Worm (Caenorhabditis elegans) whole organism, young adult: ENCODE data around the gene C16A11.5.

Experiments used
- B0019.2 ChIP-seq: fragments of 200-800 bp; sonication (Bioruptor generic); conservative IDR thresholded peaks from 2 replicates; pipeline ENCODE4 v1.3.6; 2022; ENCODE audit warnings: missing genetic modification reagents, missing genetic modification characterization, missing compliant biosample characterization
- B0035.1 ChIP-seq: sonication (generic microtip); optimal IDR thresholded peaks from 2 replicates; lab custom pipeline; 2016; ENCODE audit warnings: missing genetic modification characterization, mild to moderate bottlenecking, missing compliant biosample characterization, missing genotype, missing genetic modification reagents
- F23B12.7 ChIP-seq: sonication (generic microtip); optimal IDR thresholded peaks from 2 replicates; lab custom pipeline; 2017; ENCODE audit warnings: missing genetic modification characterization, mild to moderate bottlenecking, missing compliant biosample characterization, antibody characterized with exemption, moderate library complexity; ENCODE audit not compliant: insufficient read depth
- F37B4.10 ChIP-seq: fragments of 200-800 bp; sonication (Bioruptor generic); IDR thresholded peaks from 2 replicates; pipeline ENCODE4 v1.3.6; 2022; ENCODE audit warnings: missing genetic modification characterization, missing compliant biosample characterization
- F57A8.1 ChIP-seq: fragments of 200-800 bp; sonication (Bioruptor generic); optimal IDR thresholded peaks from 2 replicates; lab custom pipeline; 2018; ENCODE audit warnings: mild to moderate bottlenecking, missing genetic modification characterization, moderate library complexity, missing compliant biosample characterization
- K12H6.12 ChIP-seq: fragments of 200-800 bp; sonication (Bioruptor generic); optimal IDR thresholded peaks from 2 replicates; lab custom pipeline; 2018; ENCODE audit warnings: mild to moderate bottlenecking, missing genetic modification characterization, missing compliant biosample characterization
- T07F8.4 ChIP-seq: sonication (generic microtip); optimal IDR thresholded peaks from 2 replicates; lab custom pipeline; 2016; ENCODE audit warnings: mild to moderate bottlenecking, missing genetic modification characterization, moderate library complexity, missing compliant biosample characterization
- T26A5.8 ChIP-seq: sonication (generic microtip); optimal IDR thresholded peaks from 2 replicates; lab custom pipeline; 2016; ENCODE audit warnings: missing genetic modification characterization, missing compliant biosample characterization
- Y53F4B.3 ChIP-seq: fragments of 200-800 bp; sonication (Bioruptor generic); IDR thresholded peaks from 2 replicates; pipeline ENCODE4 v1.3.6; 2022; ENCODE audit warnings: missing genetic modification reagents, missing genetic modification characterization, missing compliant biosample characterization
- ZK185.1 ChIP-seq: sonication (generic microtip); optimal IDR thresholded peaks from 2 replicates; lab custom pipeline; 2016; ENCODE audit warnings: mild to moderate bottlenecking, missing genetic modification characterization, missing compliant biosample characterization; ENCODE audit not compliant: poor library complexity, severe bottlenecking
- aptf-3 ChIP-seq: fragments of 200-800 bp; sonication (Bioruptor generic); IDR thresholded peaks from 2 replicates; pipeline ENCODE4 v1.3.6; 2022; ENCODE audit warnings: missing genetic modification characterization, missing compliant biosample characterization
- attf-3 ChIP-seq: fragments of 200-800 bp; sonication (Bioruptor generic); conservative IDR thresholded peaks from 2 replicates; pipeline ENCODE4 v1.3.6; 2022; ENCODE audit warnings: missing genetic modification reagents, missing genetic modification characterization, missing compliant biosample characterization
- attf-6 ChIP-seq: fragments of 200-800 bp; sonication (Bioruptor generic); IDR thresholded peaks from 2 replicates; pipeline ENCODE4 v1.3.6; 2022; ENCODE audit warnings: missing genetic modification reagents, missing genetic modification characterization, missing compliant biosample characterization
- ccch-3 ChIP-seq: fragments of 200-800 bp; sonication (Bioruptor generic); optimal IDR thresholded peaks from 2 replicates; lab custom pipeline; 2018; ENCODE audit warnings: mild to moderate bottlenecking, missing genetic modification characterization, missing compliant biosample characterization
- cebp-2 ChIP-seq: fragments of 200-800 bp; sonication (Bioruptor generic); IDR thresholded peaks from 2 replicates; pipeline ENCODE4 v1.3.6; 2022; ENCODE audit warnings: missing genetic modification characterization, missing compliant biosample characterization
- ceh-27 ChIP-seq: fragments of 200-800 bp; sonication (Bioruptor generic); optimal IDR thresholded peaks from 2 replicates; lab custom pipeline; 2018; ENCODE audit warnings: mild to moderate bottlenecking, missing genetic modification characterization, moderate library complexity, missing compliant biosample characterization
- ceh-40 ChIP-seq: fragments of 200-800 bp; sonication (Bioruptor generic); IDR thresholded peaks from 2 replicates; pipeline ENCODE4 v1.3.6; 2022; ENCODE audit warnings: missing genetic modification characterization, missing compliant biosample characterization
- ceh-58 ChIP-seq: fragments of 200-800 bp; sonication (Bioruptor generic); IDR thresholded peaks from 2 replicates; pipeline ENCODE4 v1.3.6; 2022; ENCODE audit warnings: missing genetic modification characterization, missing compliant biosample characterization
- ceh-91 ChIP-seq: fragments of 200-800 bp; sonication (Bioruptor generic); IDR thresholded peaks from 2 replicates; pipeline ENCODE4 v1.3.6; 2022; ENCODE audit warnings: missing genetic modification reagents, missing genetic modification characterization, missing compliant biosample characterization
- dpff-1 ChIP-seq: sonication (generic microtip); optimal IDR thresholded peaks from 2 replicates; lab custom pipeline; 2017; ENCODE audit warnings: mild to moderate bottlenecking, missing genetic modification characterization, missing compliant biosample characterization
- dpl-1 ChIP-seq: fragments of 150-350 bp; optimal IDR thresholded peaks from 2 replicates; lab custom pipeline; 2014; ENCODE audit warnings: missing biosample characterization, missing genetic modification reagents, missing genetic modification characterization
- egl-18 ChIP-seq: fragments of 200-800 bp; sonication (Bioruptor generic); IDR thresholded peaks from 2 replicates; pipeline ENCODE4 v1.3.6; 2022; ENCODE audit warnings: missing genetic modification reagents, missing genetic modification characterization, missing compliant biosample characterization
- egrh-3 ChIP-seq: fragments of 200-800 bp; sonication (Bioruptor generic); IDR thresholded peaks from 2 replicates; pipeline ENCODE4 v1.3.6; 2022; ENCODE audit warnings: missing genetic modification reagents, missing genetic modification characterization, missing compliant biosample characterization
- gei-17 ChIP-seq: fragments of 200-800 bp; sonication (Bioruptor generic); optimal IDR thresholded peaks from 2 replicates; lab custom pipeline; 2018; ENCODE audit warnings: mild to moderate bottlenecking, missing genetic modification characterization, missing compliant biosample characterization
- him-1 ChIP-seq: sonication (generic microtip); optimal IDR thresholded peaks from 2 replicates; lab custom pipeline; 2016; ENCODE audit warnings: missing genotype, missing genetic modification reagents, missing genetic modification characterization, missing compliant biosample characterization
- hmg-1.2 ChIP-seq: fragments of 200-800 bp; sonication (Bioruptor generic); IDR thresholded peaks from 2 replicates; pipeline ENCODE4 v1.3.6; 2022; ENCODE audit warnings: missing genetic modification reagents, missing genetic modification characterization, missing compliant biosample characterization
- hrde-1 ChIP-seq: sonication (generic microtip); optimal IDR thresholded peaks from 2 replicates; lab custom pipeline; 2016; ENCODE audit warnings: missing genetic modification characterization, mild to moderate bottlenecking, missing compliant biosample characterization, moderate library complexity, missing genotype, missing genetic modification reagents, borderline replicate concordance
- hsf-1 ChIP-seq: fragments of 200-800 bp; sonication (Bioruptor generic); IDR thresholded peaks from 2 replicates; pipeline ENCODE4 v1.3.6; 2022; ENCODE audit warnings: missing genetic modification reagents, missing genetic modification characterization, missing compliant biosample characterization
- lag-1 ChIP-seq: fragments of 200-800 bp; sonication (Bioruptor generic); IDR thresholded peaks from 2 replicates; pipeline ENCODE4 v1.3.6; 2022; ENCODE audit warnings: missing genetic modification reagents, missing genetic modification characterization, missing compliant biosample characterization
- let-607 ChIP-seq, 2 experiments: fragments of 200-800 bp in 1 of 2; sonication (Bioruptor generic) in 1 of 2; sonication (generic microtip) in 1 of 2; optimal IDR thresholded peaks; 2 replicates each; lab custom pipeline; 2016 to 2018; ENCODE audit warnings: mild to moderate bottlenecking in 2 of 2, missing compliant biosample characterization in 2 of 2, missing genetic modification characterization in 2 of 2, moderate library complexity in 2 of 2, missing genotype in 1 of 2
- lin-40 ChIP-seq: sonication (generic microtip); optimal IDR thresholded peaks from 2 replicates; lab custom pipeline; 2016; ENCODE audit warnings: missing genetic modification characterization, mild to moderate bottlenecking, missing compliant biosample characterization, missing genotype, missing genetic modification reagents
- nhr-90 ChIP-seq: sonication (generic microtip); optimal IDR thresholded peaks from 2 replicates; lab custom pipeline; 2016; ENCODE audit warnings: missing genotype, mild to moderate bottlenecking, missing genetic modification characterization, missing compliant biosample characterization
- pbrm-1 ChIP-seq: fragments of 200-800 bp; sonication (Bioruptor generic); IDR thresholded peaks from 2 replicates; pipeline ENCODE4 v1.3.6; 2022; ENCODE audit warnings: missing genetic modification reagents, missing genetic modification characterization, missing compliant biosample characterization
- rpc-1 ChIP-seq, 2 experiments: fragments of 150-350 bp in 1 of 2; sonication (generic microtip) in 1 of 2; optimal IDR thresholded peaks; 2 replicates each; lab custom pipeline; 2014 to 2018; ENCODE audit warnings: missing biosample characterization in 1 of 2, missing genetic modification characterization in 1 of 2, missing genetic modification reagents in 1 of 2, missing genotype in 1 of 2
- sea-2 ChIP-seq: fragments of 200-800 bp; sonication (Bioruptor generic); IDR thresholded peaks from 2 replicates; pipeline ENCODE4 v1.3.6; 2022; ENCODE audit warnings: missing genetic modification characterization, missing compliant biosample characterization
- snpc-1.1 ChIP-seq: sonication (generic microtip); optimal IDR thresholded peaks from 2 replicates; lab custom pipeline; 2017; ENCODE audit warnings: missing genetic modification characterization, mild to moderate bottlenecking, missing compliant biosample characterization, antibody characterized with exemption, moderate library complexity, missing genotype, missing genetic modification reagents; ENCODE audit not compliant: insufficient read depth
- xnd-1 ChIP-seq: sonication (generic microtip); optimal IDR thresholded peaks from 2 replicates; lab custom pipeline; 2016; ENCODE audit warnings: missing genotype, missing genetic modification reagents, missing genetic modification characterization, missing compliant biosample characterization
- ztf-18 ChIP-seq: sonication (generic microtip); optimal IDR thresholded peaks from 2 replicates; lab custom pipeline; 2016; ENCODE audit warnings: missing genotype, mild to moderate bottlenecking, missing genetic modification characterization, missing compliant biosample characterization
- ztf-26 ChIP-seq: sonication (generic microtip); optimal IDR thresholded peaks from 2 replicates; lab custom pipeline; 2017; ENCODE audit warnings: missing genetic modification characterization, missing compliant biosample characterization
- ztf-28 ChIP-seq: fragments of 200-800 bp; sonication (Bioruptor generic); IDR thresholded peaks from 2 replicates; pipeline ENCODE4 v1.3.6; 2022; ENCODE audit warnings: missing genetic modification reagents, missing genetic modification characterization, missing compliant biosample characterization

Gene C16A11.5

ce11 chrII:4246897-4247296 lies 23.8 kb downstream of the C16A11.5 start, which contains the start of gene gpa-11:
Gene gpa-11 (plus strand): TSS chrII:4247197.
- TF ChIP-seq egrh-3 (GFP tag; lab: Robert Waterston, UW) (no peak), him-1 (no peak), B0019.2 (GFP tag; lab: Robert Waterston, UW) (no peak), lag-1 (no peak), gei-17 (GFP tag; lab: Kevin White, UChicago) (no peak), ztf-18 (no peak), Y53F4B.3 (GFP tag; lab: Robert Waterston, UW) (no peak)

- TF ChIP-seq hsf-1 (no peak), ceh-27 (GFP tag; lab: Kevin White, UChicago) (no peak), rpc-1 (optimal IDR thresholded peaks at IDR 0.05; lab: Kevin White, UChicago) (no peak), rpc-1 (tag; optimal IDR thresholded peaks at IDR 0.05; lab: Kevin White, UChicago) (no peak), ceh-58 (GFP tag; lab: Robert Waterston, UW) (no peak), ZK185.1 (tag; lab: Kevin White, UChicago) (no peak), T07F8.4 (tag; lab: Kevin White, UChicago) (no peak), dpl-1 (GFP tag; lab: Kevin White, UChicago) (no peak), F37B4.10 (GFP tag; lab: Robert Waterston, UW) (no peak), K12H6.12 (tag; lab: Kevin White, UChicago) (no peak), lin-40 (no peak), ceh-40 (no peak), attf-6 (GFP tag; lab: Robert Waterston, UW) (no peak), ztf-28 (no peak), xnd-1 (tag; lab: Kevin White, UChicago) (no peak), egl-18 (GFP tag; lab: Robert Waterston, UW) (no peak), ztf-26 (tag; lab: Kevin White, UChicago) (no peak), pbrm-1 (no peak), F23B12.7 (tag; lab: Kevin White, UChicago) (no peak), hrde-1 (tag; lab: Kevin White, UChicago) (no peak)
These were observed 33.5 kb downstream of the C16A11.5 start, which contains the start of gene C16A11.7 for ce11 chrII:4256541-4257001. Gene C16A11.7 (minus strand): TSS chrII:4256951.

ce11 chrII:4258683-4259082 lies 35.6 kb downstream of the C16A11.5 start, which contains the start of gene clec-135:
Gene clec-135 (minus strand): TSS chrII:4258783.
- TF ChIP-seq dpff-1 (tag; lab: Kevin White, UChicago) = no peak
- TF ChIP-seq nhr-90 (tag; lab: Kevin White, UChicago) = no peak
- TF ChIP-seq aptf-3 = no peak
- no peak for TF ChIP-seq snpc-1.1 (tag; lab: Kevin White, UChicago)
- TF ChIP-seq attf-3 (GFP tag; lab: Robert Waterston, UW) = no peak
- TF ChIP-seq T26A5.8 (tag; lab: Kevin White, UChicago) = no peak
- TF ChIP-seq ccch-3 = no peak
- no peak for TF ChIP-seq ceh-91 (GFP tag; lab: Robert Waterston, UW)
- no peak for TF ChIP-seq B0035.1 (tag; lab: Kevin White, UChicago)
- no peak for TF ChIP-seq hmg-1.2 (GFP tag; lab: Robert Waterston, UW)
- TF ChIP-seq gei-17 (GFP tag; lab: Kevin White, UChicago) = no peak
- no peak for TF ChIP-seq sea-2
- no peak for TF ChIP-seq let-607 (tag; optimal IDR thresholded peaks at IDR 0.05; lab: Kevin White, UChicago)
- no peak for TF ChIP-seq ceh-27 (GFP tag; lab: Kevin White, UChicago)
- no peak for TF ChIP-seq cebp-2 (GFP tag; lab: Robert Waterston, UW)
- no peak for TF ChIP-seq F57A8.1 (GFP tag; lab: Kevin White, UChicago)
- TF ChIP-seq, all 124 proteins: peak for 0
